Worm (Caenorhabditis elegans): ENCODE measurements around the gene F55A11.11.

F55A11.11 gene

DNA sequence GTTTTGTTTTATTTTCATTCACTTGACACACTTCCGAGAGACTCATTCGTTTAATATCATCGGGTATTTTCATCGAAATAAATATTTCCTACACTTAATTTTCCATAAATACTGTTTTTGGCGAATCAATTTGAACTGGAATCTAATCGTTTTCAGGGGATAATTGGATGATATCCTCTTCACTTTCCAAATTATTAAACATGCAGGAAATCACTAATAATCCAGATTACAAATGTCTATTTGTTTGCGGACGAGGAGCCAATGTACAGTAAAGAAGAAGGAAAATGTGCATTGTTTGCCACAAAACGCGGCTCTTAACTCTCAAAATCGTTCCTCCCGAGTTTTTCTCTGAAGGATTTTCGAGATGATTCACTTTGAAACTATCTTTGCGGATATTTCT lies 6.4 kb upstream of the F55A11.11 start, which contains the start of gene F55A11.6:
Gene F55A11.6, plus strand, starts transcription at position 301 of the 400 bp plus-strand sequence.
- TF ChIP-seq hlh-30 (tag; optimal IDR thresholded peaks at IDR 0.05; ENCODE audit: insufficient read depth) (no peak), cey-2 (tag; optimal IDR thresholded peaks at IDR 0.05; ENCODE audit: borderline replicate concordance, insufficient read depth) (no peak), ceh-32 (tag; optimal IDR thresholded peaks at IDR 0.05; ENCODE audit: poor library complexity) (no peak), nhr-102 (tag; optimal IDR thresholded peaks at IDR 0.05) (no peak), egl-43 (GFP tag; IDR thresholded peaks at IDR 0.05) (no peak), daf-19 (GFP tag; conservative IDR thresholded peaks at IDR 0.05) (no peak), nhr-41 (GFP tag; IDR thresholded peaks at IDR 0.05) (no peak), ces-1 (GFP tag; optimal IDR thresholded peaks at IDR 0.05) (no peak), tag-97 (GFP tag; IDR thresholded peaks at IDR 0.05) (no peak), arid-1 (GFP tag; conservative IDR thresholded peaks at IDR 0.05) (no peak), lin-29 (GFP tag; IDR thresholded peaks at IDR 0.05) (no peak), zfp-3 (GFP tag; conservative IDR thresholded peaks at IDR 0.05) (no peak), mdt-29 (GFP tag; IDR thresholded peaks at IDR 0.05) (no peak), F44E2.7 (GFP tag; IDR thresholded peaks at IDR 0.05) (no peak), spr-3 (GFP tag; optimal IDR thresholded peaks at IDR 0.05) (no peak), pqm-1 (tag; optimal IDR thresholded peaks at IDR 0.05) (no peak), hif-1 (tag; optimal IDR thresholded peaks at IDR 0.05) (no peak)

- TF ChIP-seq mxl-3 (GFP tag; optimal IDR thresholded peaks at IDR 0.05) (peak; percentile 61), nhr-25 (tag; optimal IDR thresholded peaks at IDR 0.05; ENCODE audit: borderline replicate concordance, insufficient read depth) (no peak), aha-1 (tag) (no peak), ztf-7 (tag; optimal IDR thresholded peaks at IDR 0.05) (no peak), dpl-1 (GFP tag; optimal IDR thresholded peaks at IDR 0.05) (no peak), nhr-11 (tag; optimal IDR thresholded peaks at IDR 0.05) (peak; percentile 14), nhr-10 (tag; optimal IDR thresholded peaks at IDR 0.05) (no peak), lin-13 (GFP tag; optimal IDR thresholded peaks at IDR 0.05) (no peak), ama-1 (optimal IDR thresholded peaks at IDR 0.05) (no peak), hlh-11 (tag; optimal IDR thresholded peaks at IDR 0.05) (peak; percentile 66), pqm-1 (tag; optimal IDR thresholded peaks at IDR 0.05) (peak; percentile 72), egl-43 (GFP tag; IDR thresholded peaks at IDR 0.05) (no peak), mdt-29 (GFP tag; IDR thresholded peaks at IDR 0.05) (no peak), skn-1 (tag; optimal IDR thresholded peaks at IDR 0.05) (no peak), daf-16 (GFP tag; optimal IDR thresholded peaks at IDR 0.05) (peak in 1 of 2 experiments; percentile 71), daf-16 (tag; optimal IDR thresholded peaks at IDR 0.05) (peak; percentile 77), saeg-2 (GFP tag; IDR thresholded peaks at IDR 0.05) (no peak), nhr-6 (tag; optimal IDR thresholded peaks at IDR 0.05) (no peak), nhr-28 (tag; optimal IDR thresholded peaks at IDR 0.05) (peak; percentile 71), mxl-2 (GFP tag; conservative IDR thresholded peaks at IDR 0.05) (no peak), set-16 (GFP tag; IDR thresholded peaks at IDR 0.05) (no peak), dmd-9 (GFP tag; IDR thresholded peaks at IDR 0.05) (no peak), hif-1 (tag; optimal IDR thresholded peaks at IDR 0.05) (no peak), tra-1 (GFP tag; IDR thresholded peaks at IDR 0.05) (0 out of 2 replicates have a peak, but pooled peaks have one; percentile 31), ceh-20 (GFP tag; IDR thresholded peaks at IDR 0.05) (no peak), mep-1 (tag; optimal IDR thresholded peaks at IDR 0.05) (peak; percentile 44), nhr-42 (GFP tag; IDR thresholded peaks at IDR 0.05) (no peak), Y48G9A.11 (GFP tag; IDR thresholded peaks at IDR 0.05) (no peak), egl-27 (tag; optimal IDR thresholded peaks at IDR 0.05) (no peak), lim-7 (GFP tag; IDR thresholded peaks at IDR 0.05) (no peak), T20F7.1 (GFP tag; optimal IDR thresholded peaks at IDR 0.05) (no peak), mes-2 (tag; optimal IDR thresholded peaks at IDR 0.05; ENCODE audit: poor library complexity, severe bottlenecking) (peak; percentile 33), fkh-10 (GFP tag; optimal IDR thresholded peaks at IDR 0.05) (no peak), daf-8 (GFP tag; IDR thresholded peaks at IDR 0.05) (no peak), madf-9 (GFP tag; conservative IDR thresholded peaks at IDR 0.05) (no peak), ceh-82 (tag; optimal IDR thresholded peaks at IDR 0.05) (no peak), F37D6.2 (tag; optimal IDR thresholded peaks at IDR 0.05) (no peak), daf-19 (GFP tag; conservative IDR thresholded peaks at IDR 0.05) (no peak)
Observed at ce11 chrV:11777846-11778245, 5.1 kb upstream of the F55A11.11 start.
